Worm (Caenorhabditis elegans) whole organism, L1 larva: ENCODE measurements around the gene srxa-1.

Experiments
- efl-1 ChIP-seq, 4 experiments: fragments of 150-350 bp; optimal IDR thresholded peaks in 3 of 4; peaks in 1 of 4; 1 replicate in 1 of 4; 2 replicates in 3 of 4; lab custom pipeline; 2014; ENCODE audit warnings: missing biosample characterization in 2 of 4, missing genetic modification characterization in 2 of 4, missing genetic modification reagents in 2 of 4
- egl-27 ChIP-seq, 2 experiments: fragments of 150-350 bp in 1 of 2; sonication (generic microtip); optimal IDR thresholded peaks; 3 replicates each; lab custom pipeline; 2017 to 2018; ENCODE audit warnings: missing biosample characterization in 2 of 2, missing genetic modification characterization in 2 of 2, missing genetic modification reagents in 2 of 2
- ets-5 ChIP-seq: fragments of 200-800 bp; sonication (Bioruptor generic); IDR thresholded peaks from 2 replicates; pipeline ENCODE4 v1.3.6; 2022; ENCODE audit warnings: missing genetic modification characterization, missing compliant biosample characterization
- mdl-1 ChIP-seq, 2 experiments: fragments of 150-350 bp; optimal IDR thresholded peaks; 2 replicates each; lab custom pipeline; 2014 to 2017; ENCODE audit warnings: missing biosample characterization in 2 of 2, missing genetic modification characterization in 2 of 2, inconsistent platforms in 1 of 2
- nhr-11 ChIP-seq: fragments of 150-350 bp; optimal IDR thresholded peaks from 2 replicates; lab custom pipeline; 2014; ENCODE audit warnings: missing biosample characterization, missing genetic modification characterization
- nhr-28 ChIP-seq: fragments of 150-350 bp; optimal IDR thresholded peaks from 2 replicates; lab custom pipeline; 2014; ENCODE audit warnings: missing biosample characterization, missing genetic modification characterization
- nhr-76 ChIP-seq: sonication (generic microtip); optimal IDR thresholded peaks from 2 replicates; lab custom pipeline; 2017; ENCODE audit warnings: missing biosample characterization, missing genetic modification characterization
- nhr-84 ChIP-seq: sonication (generic microtip); optimal IDR thresholded peaks from 2 replicates; lab custom pipeline; 2017; ENCODE audit warnings: missing biosample characterization, missing genetic modification characterization
- skn-1 ChIP-seq: fragments of 150-350 bp; optimal IDR thresholded peaks from 2 replicates; lab custom pipeline; 2014; ENCODE audit warnings: missing biosample characterization, missing genetic modification characterization
- snpc-4 ChIP-seq: fragments of 150-350 bp; optimal IDR thresholded peaks from 2 replicates; lab custom pipeline; 2014; ENCODE audit warnings: missing biosample characterization, missing genetic modification characterization
- zag-1 ChIP-seq: fragments of 150-350 bp; optimal IDR thresholded peaks from 2 replicates; lab custom pipeline; 2014; ENCODE audit warnings: missing biosample characterization, missing genetic modification characterization

ce11 chrV:20716267-20716666, 15.6 kb upstream of the srxa-1 start:
- TF ChIP-seq snpc-4 (tag; lab: Kevin White, UChicago) (no peak), egl-27 (tag; optimal IDR thresholded peaks at IDR 0.05; lab: Kevin White, UChicago) (no peak), efl-1 (optimal IDR thresholded peaks at IDR 0.05; lab: Kevin White, UChicago) (no peak), efl-1 (GFP tag; optimal IDR thresholded peaks at IDR 0.05 in 1 of 2; lab: Kevin White, UChicago) (peak in 1 of 2 experiments; percentile 70), mdl-1 (tag; optimal IDR thresholded peaks at IDR 0.05; lab: Kevin White, UChicago) (no peak), nhr-84 (tag; lab: Kevin White, UChicago) (no peak), nhr-11 (tag; lab: Kevin White, UChicago) (no peak), ets-5 (GFP tag; lab: Robert Waterston, UW) (no peak), nhr-28 (tag; lab: Kevin White, UChicago) (no peak), skn-1 (tag; lab: Kevin White, UChicago) (no peak), nhr-76 (tag; lab: Kevin White, UChicago) (no peak), zag-1 (tag; lab: Kevin White, UChicago) (no peak)
